Fruit fly (Drosophila melanogaster): Measurements from ENCODE around the gene CG11034.

CG11034 gene

dm6 chr2L:5805091-5805817, at the start of gene CG11034:
Gene CG11034 (plus strand): TSS chr2L:5805395.
- TF ChIP-seq CG3919 (GFP tag; optimal IDR thresholded peaks at IDR 0.05) (peak; percentile 29), OdsH (GFP tag; optimal IDR thresholded peaks at IDR 0.05) (no peak), CG4318 (GFP tag; optimal IDR thresholded peaks at IDR 0.05) (no peak), Eip78C (GFP tag) (peak; percentile 46), Sox15 (GFP tag; optimal IDR thresholded peaks at IDR 0.05) (no peak), Sox14 (GFP tag; optimal IDR thresholded peaks at IDR 0.05) (no peak), Met (GFP tag; optimal IDR thresholded peaks at IDR 0.05) (peak; percentile 17), dsx (GFP tag; optimal IDR thresholded peaks at IDR 0.05; ENCODE audit: poor library complexity, severe bottlenecking) (no peak), fkh (GFP tag; optimal IDR thresholded peaks at IDR 0.05) (no peak), eg (GFP tag; IDR thresholded peaks at IDR 0.05) (peak; percentile 61; the same call in 2 of the 3 replicates), ss (GFP tag; optimal IDR thresholded peaks at IDR 0.05) (peak in 1 of 2 experiments; percentile 46), svp (GFP tag) (peak; percentile 97), CG34406 (GFP tag; optimal IDR thresholded peaks at IDR 0.05) (no peak), CG6163 (GFP tag; IDR thresholded peaks at IDR 0.05) (0 out of 3 replicates have a peak, but pooled peaks have one; percentile 25), lz (GFP tag; optimal IDR thresholded peaks at IDR 0.05) (peak; percentile 6), Hr4 (GFP tag; optimal IDR thresholded peaks at IDR 0.05) (no peak), CG8119 (GFP tag; IDR thresholded peaks at IDR 0.05) (peak; percentile 30; the same call in 1 of the 3 replicates), CG1621 (tag; optimal IDR thresholded peaks at IDR 0.05) (peak; percentile 96)

- TF ChIP-seq vri (GFP tag; optimal IDR thresholded peaks at IDR 0.05) (peak; percentile 77), Met (GFP tag; optimal IDR thresholded peaks at IDR 0.05) (no peak)
These were observed 40.1 kb upstream of the CG11034 start for dm6 chr2L:5765139-5765538.

dm6 chr2L:5766042-5766441, 39.2 kb upstream of the CG11034 start, which contains the start of gene obst-E:
Gene obst-E (minus strand): TSS chr2L:5766142.
- TF ChIP-seq CG6792 (GFP tag; optimal IDR thresholded peaks at IDR 0.05) (no peak), Eip78C (GFP tag) (no peak), CG10631 (GFP tag; optimal IDR thresholded peaks at IDR 0.05) (no peak), CG15336 (GFP tag; IDR thresholded peaks at IDR 0.05) (no peak), Eip75B (GFP tag; optimal IDR thresholded peaks at IDR 0.05) (no peak), Sox14 (GFP tag; optimal IDR thresholded peaks at IDR 0.05) (no peak), CG32006 (GFP tag; optimal IDR thresholded peaks at IDR 0.05) (no peak)

- TF ChIP-seq achi (GFP tag; optimal IDR thresholded peaks at IDR 0.05): no peak
- TF ChIP-seq CG7368 (GFP tag; optimal IDR thresholded peaks at IDR 0.05): no peak
- TF ChIP-seq CG3919 (GFP tag; optimal IDR thresholded peaks at IDR 0.05): no peak
- no peak for TF ChIP-seq CG8319 (GFP tag; optimal IDR thresholded peaks at IDR 0.05)
- no peak for TF ChIP-seq Lpt (GFP tag; optimal IDR thresholded peaks at IDR 0.05)
- no peak for TF ChIP-seq lz (GFP tag; optimal IDR thresholded peaks at IDR 0.05)
- no peak for TF ChIP-seq Hr38 (GFP tag; optimal IDR thresholded peaks at IDR 0.05)
- TF ChIP-seq fkh (GFP tag; optimal IDR thresholded peaks at IDR 0.05): no peak
- no peak for TF ChIP-seq Sox15 (GFP tag; optimal IDR thresholded peaks at IDR 0.05)
These were observed 38.6 kb upstream of the CG11034 start for dm6 chr2L:5766498-5767008.

- TF ChIP-seq Eip78C (GFP tag) (peak; percentile 23), CG31627 (GFP tag; optimal IDR thresholded peaks at IDR 0.05) (peak; percentile 27), Hr4 (GFP tag; optimal IDR thresholded peaks at IDR 0.05) (no peak), cyc (GFP tag; optimal IDR thresholded peaks at IDR 0.05) (peak; percentile 35), Hr39 (GFP tag; optimal IDR thresholded peaks at IDR 0.05) (peak; percentile 23)
These were observed 34.0 kb upstream of the CG11034 start for dm6 chr2L:5771179-5771578.

Measured in whole organism, prepupa.